Fruit fly (Drosophila melanogaster): ENCODE data around the gene Neos.
A peak's percentile ranks its signal among the peaks of the same experiment; 100 is the strongest.

Neos gene

DNA sequence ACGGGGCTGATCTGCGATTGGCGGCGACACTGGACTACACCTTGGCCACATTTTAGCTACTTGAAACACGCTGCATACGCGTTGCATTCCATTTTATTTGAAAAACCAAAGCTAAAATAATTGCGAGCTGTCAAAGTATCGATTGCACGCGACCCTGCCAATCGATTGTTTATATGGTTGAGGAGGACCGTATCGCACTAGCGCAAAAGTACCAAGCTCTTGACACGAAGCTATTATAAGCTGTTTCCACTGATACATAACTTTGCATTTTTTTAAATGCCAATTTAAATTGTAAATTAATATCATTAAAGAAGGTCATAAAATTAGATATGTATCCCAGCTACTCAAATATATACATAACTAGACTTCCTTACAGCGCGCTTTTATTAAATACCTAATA, 7.7 kb downstream of the Neos start, which contains the start of gene Cdc27 (continued):
- TF ChIP-seq CG7372 (GFP tag; IDR thresholded peaks at IDR 0.05) (0 out of 2 replicates have a peak, but pooled peaks have one; percentile 21), Neu2 (GFP tag; optimal IDR thresholded peaks at IDR 0.05; ENCODE audit: borderline replicate concordance) (no peak), zen (tag; optimal IDR thresholded peaks at IDR 0.05) (peak; percentile 84), ranshi (GFP tag; IDR thresholded peaks at IDR 0.05) (0 out of 2 replicates have a peak, but pooled peaks have one; percentile 26), CG4617 (GFP tag; optimal IDR thresholded peaks at IDR 0.05; ENCODE audit: borderline replicate concordance) (peak; percentile 93), CG15269 (tag; optimal IDR thresholded peaks at IDR 0.05) (peak; percentile 21), kah (GFP tag; optimal IDR thresholded peaks at IDR 0.05) (no peak), MESR4 (GFP tag; optimal IDR thresholded peaks at IDR 0.05) (peak; percentile 89), CG11560 (tag; IDR thresholded peaks at IDR 0.05) (peak; percentile 30; the same call in 1 of the 3 replicates), CG8281 (tag; optimal IDR thresholded peaks at IDR 0.05) (no peak), CG17829 (tag; optimal IDR thresholded peaks at IDR 0.05) (peak; percentile 77), zen2 (GFP tag; IDR thresholded peaks at IDR 0.05; ENCODE audit: partially characterized antibody) (peak; percentile 61; the same call in 1 of the 3 replicates), Dip2 (GFP tag; IDR thresholded peaks at IDR 0.05) (no peak), CG32532 (GFP tag; IDR thresholded peaks at IDR 0.05) (peak; percentile 64), CG17802 (tag; optimal IDR thresholded peaks at IDR 0.05) (peak; percentile 94), CG18262 (tag; optimal IDR thresholded peaks at IDR 0.05) (peak; percentile 34), CG6175 (GFP tag; IDR thresholded peaks at IDR 0.05) (no peak), gro (GFP tag; optimal IDR thresholded peaks at IDR 0.05) (peak; percentile 42), CG11723 (GFP tag; optimal IDR thresholded peaks at IDR 0.05) (no peak), zf30C (GFP tag; optimal IDR thresholded peaks at IDR 0.05) (peak; percentile 38), Lpt (GFP tag; optimal IDR thresholded peaks at IDR 0.05) (no peak), rib (GFP tag; IDR thresholded peaks at IDR 0.05) (no peak), slp2 (GFP tag; optimal IDR thresholded peaks at IDR 0.05) (no peak), CG8359 (GFP tag; optimal IDR thresholded peaks at IDR 0.05; ENCODE audit: borderline replicate concordance) (no peak), fu2 (GFP tag; optimal IDR thresholded peaks at IDR 0.05) (peak; percentile 9), CG6791 (GFP tag; IDR thresholded peaks at IDR 0.05; ENCODE audit: partially characterized antibody) (peak; percentile 84), aop (GFP tag; IDR thresholded peaks at IDR 0.05) (no peak), CG10431 (GFP tag; optimal IDR thresholded peaks at IDR 0.05) (peak; percentile 95), E2f2 (GFP tag; IDR thresholded peaks at IDR 0.05) (peak; percentile 43), CG8290 (GFP tag; optimal IDR thresholded peaks at IDR 0.05) (peak; percentile 15), CG8290 (tag; optimal IDR thresholded peaks at IDR 0.05) (peak in 1 of 2 experiments; percentile 79), H2.0 (GFP tag; IDR thresholded peaks at IDR 0.05) (0 out of 2 replicates have a peak, but pooled peaks have one; percentile 28), CG6689 (GFP tag; IDR thresholded peaks at IDR 0.05) (peak; percentile 41; the same call in 1 of the 2 replicates), Myb (GFP tag; optimal IDR thresholded peaks at IDR 0.05) (peak; percentile 32), CG16813 (GFP tag; IDR thresholded peaks at IDR 0.05; ENCODE audit: partially characterized antibody) (peak; percentile 79), CTCF (GFP tag; optimal IDR thresholded peaks at IDR 0.05) (no peak), Chrac-16 (GFP tag; optimal IDR thresholded peaks at IDR 0.05) (peak; percentile 39), insv (GFP tag; optimal IDR thresholded peaks at IDR 0.05) (no peak), sens (GFP tag) (peak; percentile 93), sr (GFP tag; IDR thresholded peaks at IDR 0.05) (no peak), NFAT (GFP tag; IDR thresholded peaks at IDR 0.05) (peak; percentile 38; the same call in 1 of the 2 replicates), CG9932 (GFP tag; IDR thresholded peaks at IDR 0.05) (peak; percentile 72), zfh1 (GFP tag; IDR thresholded peaks at IDR 0.05) (peak; percentile 61; the same call in 2 of the 3 replicates), Hr51 (GFP tag; optimal IDR thresholded peaks at IDR 0.05) (peak in 1 of 2 experiments; percentile 31), PHDP (tag; optimal IDR thresholded peaks at IDR 0.05) (peak; percentile 34), vvl (GFP tag; IDR thresholded peaks at IDR 0.05) (peak; percentile 86), CG13287 (GFP tag; IDR thresholded peaks at IDR 0.05; ENCODE audit: partially characterized antibody) (peak; percentile 83), sqz (GFP tag; optimal IDR thresholded peaks at IDR 0.05) (no peak), peb (GFP tag; IDR thresholded peaks at IDR 0.05) (no peak), CG4360 (GFP tag; IDR thresholded peaks at IDR 0.05) (no peak), CG10979 (tag; optimal IDR thresholded peaks at IDR 0.05) (peak; percentile 25)

Data from whole organism, embryonic.